Worm (Caenorhabditis elegans) whole organism, mixed stage, embryonic: ENCODE results near the gene F38B7.17.

ENCODE experiments used
- M03D4.4 ChIP-seq: sonication (generic microtip); optimal IDR thresholded peaks from 2 replicates; lab custom pipeline; 2017; ENCODE audit warnings: mild to moderate bottlenecking, missing genetic modification characterization, missing compliant biosample characterization
- blmp-1 ChIP-seq: fragments of 150-350 bp; optimal IDR thresholded peaks from 2 replicates; lab custom pipeline; 2014; ENCODE audit warnings: missing biosample characterization, missing genetic modification characterization
- ceh-39 ChIP-seq: fragments of 150-350 bp; optimal IDR thresholded peaks from 2 replicates; lab custom pipeline; 2014; ENCODE audit warnings: missing biosample characterization, missing genetic modification characterization
- ceh-43 ChIP-seq: fragments of 200-800 bp; sonication (Bioruptor generic); optimal IDR thresholded peaks from 2 replicates; lab custom pipeline; 2018; ENCODE audit warnings: mild to moderate bottlenecking, missing genetic modification characterization, moderate library complexity, missing compliant biosample characterization
- ceh-83 ChIP-seq: fragments of 200-800 bp; sonication (Bioruptor generic); optimal IDR thresholded peaks from 2 replicates; lab custom pipeline; 2018; ENCODE audit warnings: mild to moderate bottlenecking, missing genetic modification characterization, missing compliant biosample characterization
- cnd-1 ChIP-seq: fragments of 200-800 bp; sonication (Bioruptor generic); optimal IDR thresholded peaks from 2 replicates; lab custom pipeline; 2018; ENCODE audit warnings: mild to moderate bottlenecking, missing genetic modification characterization, missing compliant biosample characterization
- drap-1 ChIP-seq: fragments of 200-800 bp; sonication (Bioruptor generic); optimal IDR thresholded peaks from 3 replicates; lab custom pipeline; 2018; ENCODE audit warnings: mild to moderate bottlenecking, missing genetic modification characterization, missing compliant biosample characterization
- elt-1 ChIP-seq: sonication (generic microtip); optimal IDR thresholded peaks from 2 replicates; lab custom pipeline; 2017; ENCODE audit warnings: missing genetic modification characterization, mild to moderate bottlenecking, missing compliant biosample characterization, antibody characterized with exemption, moderate library complexity, borderline replicate concordance; ENCODE audit not compliant: insufficient read depth
- elt-3 ChIP-seq: fragments of 150-350 bp; optimal IDR thresholded peaks from 2 replicates; lab custom pipeline; 2014; ENCODE audit warnings: missing biosample characterization, missing genetic modification characterization
- flh-1 ChIP-seq: fragments of 200-800 bp; sonication (Bioruptor generic); optimal IDR thresholded peaks from 2 replicates; lab custom pipeline; 2018; ENCODE audit warnings: mild to moderate bottlenecking, missing genetic modification characterization, moderate library complexity, missing compliant biosample characterization
- ham-2 ChIP-seq: fragments of 200-800 bp; sonication (Bioruptor generic); optimal IDR thresholded peaks from 2 replicates; lab custom pipeline; 2018; ENCODE audit warnings: mild to moderate bottlenecking, missing genetic modification characterization, missing compliant biosample characterization
- hlh-1 ChIP-seq: fragments of 150-350 bp; optimal IDR thresholded peaks from 2 replicates; lab custom pipeline; 2014; ENCODE audit warnings: missing biosample characterization, missing genetic modification reagents, missing genetic modification characterization
- lin-13 ChIP-seq: fragments of 150-350 bp; optimal IDR thresholded peaks from 2 replicates; lab custom pipeline; 2014; ENCODE audit warnings: missing biosample characterization, missing genetic modification characterization
- lin-32 ChIP-seq: fragments of 200-800 bp; sonication (Bioruptor generic); optimal IDR thresholded peaks from 2 replicates; lab custom pipeline; 2018; ENCODE audit warnings: mild to moderate bottlenecking, missing genetic modification characterization, missing compliant biosample characterization
- lsy-2 ChIP-seq: fragments of 150-350 bp; optimal IDR thresholded peaks from 2 replicates; lab custom pipeline; 2014; ENCODE audit warnings: missing biosample characterization, missing genetic modification characterization
- mab-5 ChIP-seq: fragments of 150-350 bp; optimal IDR thresholded peaks from 2 replicates; lab custom pipeline; 2014; ENCODE audit warnings: missing biosample characterization, missing genetic modification characterization
- mep-1 ChIP-seq: fragments of 150-350 bp; optimal IDR thresholded peaks from 2 replicates; lab custom pipeline; 2017; ENCODE audit warnings: missing biosample characterization, missing genetic modification reagents, missing genetic modification characterization, inconsistent platforms
- mls-2 ChIP-seq: sonication (generic microtip); optimal IDR thresholded peaks from 2 replicates; lab custom pipeline; 2016; ENCODE audit warnings: mild to moderate bottlenecking, missing genetic modification characterization, moderate library complexity, missing compliant biosample characterization
- nhr-12 ChIP-seq: fragments of 150-350 bp; optimal IDR thresholded peaks from 2 replicates; lab custom pipeline; 2014; ENCODE audit warnings: missing biosample characterization, missing genetic modification characterization
- nhr-2 ChIP-seq: fragments of 150-350 bp; optimal IDR thresholded peaks from 2 replicates; lab custom pipeline; 2014; ENCODE audit warnings: missing biosample characterization, missing genetic modification characterization
- nhr-28 ChIP-seq: fragments of 150-350 bp; optimal IDR thresholded peaks from 2 replicates; lab custom pipeline; 2014; ENCODE audit warnings: missing biosample characterization, missing genetic modification characterization
- nhr-76 ChIP-seq: sonication (generic microtip); optimal IDR thresholded peaks from 2 replicates; lab custom pipeline; 2017; ENCODE audit warnings: missing biosample characterization, missing genetic modification characterization
- pha-4 ChIP-seq: fragments of 150-350 bp; optimal IDR thresholded peaks from 2 replicates; lab custom pipeline; 2018; ENCODE audit warnings: missing biosample characterization, missing genetic modification reagents, missing genetic modification characterization
- sem-2 ChIP-seq: fragments of 200-800 bp; sonication (Bioruptor generic); optimal IDR thresholded peaks from 2 replicates; lab custom pipeline; 2018; ENCODE audit warnings: mild to moderate bottlenecking, missing genetic modification characterization, missing compliant biosample characterization
- snpc-4 ChIP-seq: fragments of 150-350 bp; optimal IDR thresholded peaks from 2 replicates; lab custom pipeline; 2014; ENCODE audit warnings: missing biosample characterization, missing genetic modification characterization
- sptf-1 ChIP-seq: sonication (generic microtip); optimal IDR thresholded peaks from 2 replicates; lab custom pipeline; 2017; ENCODE audit warnings: mild to moderate bottlenecking, missing genetic modification characterization, moderate library complexity, missing compliant biosample characterization
- tbx-8 ChIP-seq: fragments of 200-800 bp; sonication (Bioruptor generic); optimal IDR thresholded peaks from 2 replicates; lab custom pipeline; 2018; ENCODE audit warnings: mild to moderate bottlenecking, missing genetic modification characterization, moderate library complexity, missing compliant biosample characterization
- unc-120 ChIP-seq: sonication (generic microtip); optimal IDR thresholded peaks from 2 replicates; lab custom pipeline; 2017; ENCODE audit warnings: missing genetic modification characterization, missing compliant biosample characterization; ENCODE audit not compliant: poor library complexity, severe bottlenecking
- unc-39 ChIP-seq: fragments of 150-350 bp; optimal IDR thresholded peaks from 2 replicates; lab custom pipeline; 2014; ENCODE audit warnings: missing biosample characterization, missing genetic modification characterization
- unc-62 ChIP-seq: fragments of 150-350 bp; optimal IDR thresholded peaks from 2 replicates; lab custom pipeline; 2014; ENCODE audit warnings: missing biosample characterization, missing genetic modification reagents, missing genetic modification characterization
- zip-8 ChIP-seq: fragments of 150-350 bp; optimal IDR thresholded peaks from 2 replicates; lab custom pipeline; 2014; ENCODE audit warnings: missing biosample characterization, missing genetic modification characterization
- ztf-11 ChIP-seq: fragments of 150-350 bp; optimal IDR thresholded peaks from 2 replicates; lab custom pipeline; 2014; ENCODE audit warnings: missing biosample characterization, missing genetic modification characterization

F38B7.17 gene

DNA sequence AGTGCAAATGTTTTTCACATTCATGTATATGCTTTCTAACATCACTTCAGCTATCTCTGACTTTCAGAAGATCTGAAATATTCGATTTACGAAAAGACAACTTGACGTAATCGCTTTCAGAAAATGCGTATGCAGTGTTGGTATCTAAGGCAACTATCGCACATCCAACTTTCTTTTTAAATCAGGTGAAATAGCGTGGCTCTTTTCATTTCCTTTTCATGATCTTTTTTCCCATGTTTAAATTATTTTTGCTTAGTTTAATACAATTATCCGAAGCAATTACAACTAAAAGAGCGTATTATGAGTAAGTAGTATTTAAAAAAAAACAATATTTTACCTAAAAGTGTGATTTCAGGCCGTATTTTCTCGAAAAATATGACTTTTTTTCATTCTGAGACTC is 2.0 kb downstream of the F38B7.17 start, which contains the start of gene F38B7.11:
F38B7.11 (plus strand) TSS at position 301 of the 400 bp plus-strand sequence.
- TF ChIP-seq blmp-1 (tag; lab: Kevin White, UChicago) (no peak), lsy-2 (tag; lab: Kevin White, UChicago) (no peak), unc-120 (no peak), ceh-43 (no peak), unc-39 (tag; lab: Kevin White, UChicago) (no peak), flh-1 (no peak), hlh-1 (no peak), snpc-4 (no peak), mep-1 (tag; lab: Kevin White, UChicago) (no peak), nhr-28 (no peak), sem-2 (GFP tag; lab: Kevin White, UChicago) (no peak), ceh-39 (no peak), lin-13 (tag; lab: Kevin White, UChicago) (no peak), elt-1 (tag; lab: Kevin White, UChicago) (no peak), nhr-12 (tag; lab: Kevin White, UChicago) (no peak), drap-1 (GFP tag; lab: Kevin White, UChicago) (no peak), ceh-83 (no peak), pha-4 (tag; lab: Kevin White, UChicago) (no peak), ham-2 (GFP tag; lab: Kevin White, UChicago) (no peak), zip-8 (tag; lab: Kevin White, UChicago) (no peak)

DNA sequence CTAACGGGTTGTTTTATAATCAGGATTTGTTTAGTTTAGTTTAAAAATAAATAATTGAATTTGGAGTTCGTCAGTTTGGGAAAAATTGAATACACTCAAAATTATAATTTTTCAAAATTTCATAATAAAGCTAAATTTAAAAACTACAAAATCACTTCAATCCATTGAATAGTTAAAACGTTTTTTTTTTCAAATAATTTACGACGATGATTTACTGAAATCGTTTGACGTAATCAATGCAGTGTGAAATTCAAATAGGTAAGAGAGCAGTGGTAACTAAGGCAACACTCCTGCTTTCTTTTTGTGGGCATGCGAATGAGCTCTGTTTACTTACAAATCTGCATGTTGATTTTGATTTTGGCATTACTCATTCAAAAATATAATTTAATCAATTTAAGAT is 3.5 kb downstream of the F38B7.17 start, which contains the start of gene F38B7.10:
F38B7.10 (plus strand) TSS at position 301 of the 400 bp plus-strand sequence.
- TF ChIP-seq ceh-39 (no peak), hlh-1 (no peak), lsy-2 (tag; lab: Kevin White, UChicago) (no peak), nhr-76 (no peak), mep-1 (tag; lab: Kevin White, UChicago) (no peak), unc-39 (tag; lab: Kevin White, UChicago) (no peak), ham-2 (GFP tag; lab: Kevin White, UChicago) (no peak), zip-8 (tag; lab: Kevin White, UChicago) (no peak), M03D4.4 (tag; lab: Kevin White, UChicago) (no peak), ceh-43 (no peak)

DNA sequence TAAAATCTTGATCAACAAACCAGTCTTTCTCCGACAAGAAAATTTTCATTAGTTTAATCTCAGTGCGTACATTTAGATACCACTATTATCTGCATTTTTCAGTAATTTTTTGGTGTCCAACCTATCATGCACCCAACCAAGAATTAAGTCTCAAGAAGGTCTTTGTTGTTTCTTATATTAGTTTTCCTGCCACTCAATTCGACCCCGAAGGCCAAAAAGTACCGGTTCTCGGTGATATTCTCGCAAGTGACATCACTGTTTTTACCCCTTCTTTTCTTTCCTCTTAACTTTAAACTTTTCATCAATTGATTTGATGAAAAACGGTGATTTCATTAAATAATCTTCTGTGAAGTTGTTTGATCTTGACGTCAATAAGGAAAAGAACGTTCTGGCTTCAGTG is 5.2 kb downstream of the F38B7.17 start, which contains the start of gene F38B7.2:
F38B7.2 (plus strand) TSS at position 400 of the 400 bp plus-strand sequence.
- no peak for TF ChIP-seq elt-1 (tag; lab: Kevin White, UChicago)
- no peak for TF ChIP-seq M03D4.4 (tag; lab: Kevin White, UChicago)
- no peak for TF ChIP-seq flh-1
- TF ChIP-seq sptf-1 (tag; lab: Kevin White, UChicago), result no peak
- TF ChIP-seq nhr-28, result no peak
- TF ChIP-seq cnd-1, result no peak
- no peak for TF ChIP-seq unc-62 (GFP tag; lab: Kevin White, UChicago)
- TF ChIP-seq ztf-11 (tag; lab: Kevin White, UChicago), result no peak
- no peak for TF ChIP-seq elt-3 (tag; lab: Kevin White, UChicago)
- no peak for TF ChIP-seq ceh-43
- TF ChIP-seq blmp-1 (tag; lab: Kevin White, UChicago), result no peak
- no peak for TF ChIP-seq snpc-4
- TF ChIP-seq lin-13 (tag; lab: Kevin White, UChicago), result no peak
- TF ChIP-seq lin-32 (GFP tag; lab: Kevin White, UChicago), result no peak
- TF ChIP-seq ham-2 (GFP tag; lab: Kevin White, UChicago), result no peak
- no peak for TF ChIP-seq mab-5 (tag; lab: Kevin White, UChicago)
- TF ChIP-seq nhr-12 (tag; lab: Kevin White, UChicago), result no peak
- no peak for TF ChIP-seq pha-4 (tag; lab: Kevin White, UChicago)
- no peak for TF ChIP-seq ceh-39
- TF ChIP-seq mep-1 (tag; lab: Kevin White, UChicago), result no peak

DNA sequence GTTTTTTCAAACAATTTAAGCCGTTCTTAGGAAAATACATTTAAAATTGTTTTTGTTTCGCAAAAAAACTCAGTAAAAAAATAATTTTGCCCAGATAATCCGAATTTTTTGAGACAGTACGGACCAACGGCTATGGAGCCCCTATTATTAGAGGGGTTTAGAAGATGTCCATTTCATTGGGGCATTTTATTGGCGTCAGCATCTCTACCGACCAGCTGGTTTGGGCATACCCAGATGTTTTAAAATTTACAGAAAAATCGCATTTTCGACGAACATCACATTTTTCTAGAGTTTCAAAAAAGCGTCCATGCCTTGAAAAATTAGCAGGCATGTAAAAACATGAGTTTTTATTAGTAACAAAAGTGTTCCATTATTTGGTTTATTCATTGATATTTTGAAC is 7.5 kb downstream of the F38B7.17 start:
- no peak for TF ChIP-seq drap-1 (GFP tag; lab: Kevin White, UChicago)
- peak; percentile 31 for TF ChIP-seq unc-120

DNA sequence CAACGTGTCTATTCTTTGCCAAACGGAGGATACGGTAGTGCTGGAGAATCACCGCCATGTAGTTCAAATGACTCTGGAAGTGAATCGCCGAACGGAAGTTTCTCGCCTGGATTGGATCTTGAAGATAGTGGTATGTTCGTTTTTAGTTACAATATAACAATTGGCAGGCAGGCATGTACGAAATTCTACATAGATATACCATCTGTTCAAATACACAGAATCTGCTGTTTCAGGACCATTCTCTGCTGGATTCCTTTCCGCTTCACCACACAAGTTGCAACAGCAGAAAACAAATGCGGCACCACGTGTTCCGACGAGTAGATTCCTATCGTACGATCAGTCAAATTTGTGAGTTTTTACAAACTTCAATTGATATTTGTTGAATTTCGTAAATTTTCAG is 9.3 kb downstream of the F38B7.17 start:
- no peak for TF ChIP-seq mls-2 (tag; lab: Kevin White, UChicago)
- no peak for TF ChIP-seq nhr-28
- no peak for TF ChIP-seq pha-4 (tag; lab: Kevin White, UChicago)
- TF ChIP-seq nhr-2 (tag; lab: Kevin White, UChicago), result no peak
- no peak for TF ChIP-seq ztf-11 (tag; lab: Kevin White, UChicago)
- no peak for TF ChIP-seq nhr-76
- no peak for TF ChIP-seq drap-1 (GFP tag; lab: Kevin White, UChicago)
- TF ChIP-seq flh-1, result no peak
- TF ChIP-seq ceh-43, result no peak
- no peak for TF ChIP-seq lsy-2 (tag; lab: Kevin White, UChicago)
- TF ChIP-seq nhr-12 (tag; lab: Kevin White, UChicago), result no peak
- TF ChIP-seq tbx-8 (GFP tag; lab: Kevin White, UChicago), result no peak
- no peak for TF ChIP-seq unc-62 (GFP tag; lab: Kevin White, UChicago)
- TF ChIP-seq ceh-39, result no peak
- no peak for TF ChIP-seq elt-1 (tag; lab: Kevin White, UChicago)
- TF ChIP-seq ceh-83, result no peak
- no peak for TF ChIP-seq cnd-1
- TF ChIP-seq ham-2 (GFP tag; lab: Kevin White, UChicago), result no peak
- TF ChIP-seq, all 35 proteins: peak for 0
